Worm (Caenorhabditis elegans): ENCODE measurements around the gene rpc-11.

DNA sequence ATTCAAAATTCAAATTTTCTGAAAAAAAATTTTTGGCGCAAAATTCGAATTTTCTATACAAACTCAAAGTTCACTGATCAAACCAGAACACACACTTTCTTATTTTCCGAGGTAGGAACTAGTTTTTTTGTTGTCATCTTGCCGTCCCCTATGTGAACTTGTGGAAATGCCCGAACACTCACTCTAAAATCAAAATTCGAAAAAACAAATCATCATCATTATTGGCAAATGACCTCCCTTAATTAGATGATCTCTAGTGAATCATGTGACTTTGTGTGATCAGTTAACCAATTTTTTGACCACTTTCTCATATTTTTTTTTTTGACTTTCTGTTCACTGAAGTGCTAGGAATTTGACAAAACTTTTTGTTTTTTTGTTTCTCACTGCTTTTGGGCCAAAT lies 42.6 kb upstream of the rpc-11 start:
- no peak for TF ChIP-seq W03F9.2 (tag; optimal IDR thresholded peaks at IDR 0.05)
- TF ChIP-seq dao-5 (tag; optimal IDR thresholded peaks at IDR 0.05), result no peak

All from whole organism, L4/young adult.